Worm (Caenorhabditis elegans) whole organism, mixed stage, embryonic: ENCODE results near the gene smf-2.

Experiments
- lsy-2 ChIP-seq: fragments of 150-350 bp; optimal IDR thresholded peaks from 2 replicates; lab custom pipeline; 2014; ENCODE audit warnings: missing biosample characterization, missing genetic modification characterization
- snpc-4 ChIP-seq: fragments of 150-350 bp; optimal IDR thresholded peaks from 2 replicates; lab custom pipeline; 2014; ENCODE audit warnings: missing biosample characterization, missing genetic modification characterization
- sptf-1 ChIP-seq: sonication (generic microtip); optimal IDR thresholded peaks from 2 replicates; lab custom pipeline; 2017; ENCODE audit warnings: mild to moderate bottlenecking, missing genetic modification characterization, moderate library complexity, missing compliant biosample characterization

- TF ChIP-seq sptf-1 (no peak), lsy-2 (tag; lab: Kevin White, UChicago) (no peak), snpc-4 (tag; lab: Kevin White, UChicago) (no peak)
These were observed 26.5 kb upstream of the smf-2 start for ce11 chrX:6744978-6745377.
